Worm (Caenorhabditis elegans) whole organism, L1 larva: Measurements from ENCODE around the gene B0495.9.

Experiments used
- C04F5.9 ChIP-seq: sonication (generic microtip); optimal IDR thresholded peaks from 2 replicates; lab custom pipeline; 2016; ENCODE audit warnings: missing genetic modification characterization, missing compliant biosample characterization
- Y116A8C.19 ChIP-seq: sonication (generic microtip); optimal IDR thresholded peaks from 2 replicates; lab custom pipeline; 2016; ENCODE audit warnings: missing compliant biosample characterization, missing genetic modification characterization, borderline replicate concordance
- alr-1 ChIP-seq: fragments of 200-800 bp; sonication (Bioruptor generic); optimal IDR thresholded peaks from 2 replicates; lab custom pipeline; 2018; ENCODE audit warnings: borderline replicate concordance, mild to moderate bottlenecking, missing genetic modification characterization, missing compliant biosample characterization
- blmp-1 ChIP-seq: fragments of 150-350 bp; optimal IDR thresholded peaks from 2 replicates; lab custom pipeline; 2014; ENCODE audit warnings: missing biosample characterization, missing genetic modification characterization
- ceh-82 ChIP-seq, 3 experiments: fragments of 150-350 bp in 1 of 3; sonication (generic microtip) in 2 of 3; optimal IDR thresholded peaks; 2 replicates each; lab custom pipeline; 2014 to 2017; ENCODE audit warnings: missing biosample characterization in 3 of 3, missing genetic modification characterization in 3 of 3
- ces-1 ChIP-seq: fragments of 150-350 bp; optimal IDR thresholded peaks from 2 replicates; lab custom pipeline; 2014; ENCODE audit warnings: missing biosample characterization, missing genetic modification reagents, missing genetic modification characterization
- dpl-1 ChIP-seq, 3 experiments: fragments of 150-350 bp in 2 of 3; sonication (generic microtip) in 1 of 3; optimal IDR thresholded peaks; 2 replicates each; lab custom pipeline; 2014 to 2017; ENCODE audit warnings: missing biosample characterization in 3 of 3, missing genetic modification characterization in 3 of 3, missing genetic modification reagents in 3 of 3
- dsc-1 ChIP-seq: sonication (generic microtip); optimal IDR thresholded peaks from 2 replicates; lab custom pipeline; 2016; ENCODE audit warnings: mild to moderate bottlenecking, missing genetic modification characterization, missing compliant biosample characterization
- efl-1 ChIP-seq, 4 experiments: fragments of 150-350 bp; optimal IDR thresholded peaks in 3 of 4; peaks in 1 of 4; 1 replicate in 1 of 4; 2 replicates in 3 of 4; lab custom pipeline; 2014; ENCODE audit warnings: missing biosample characterization in 2 of 4, missing genetic modification characterization in 2 of 4, missing genetic modification reagents in 2 of 4
- egl-27 ChIP-seq, 2 experiments: fragments of 150-350 bp in 1 of 2; sonication (generic microtip); optimal IDR thresholded peaks; 3 replicates each; lab custom pipeline; 2017 to 2018; ENCODE audit warnings: missing biosample characterization in 2 of 2, missing genetic modification characterization in 2 of 2, missing genetic modification reagents in 2 of 2
- elt-2 ChIP-seq: sonication (generic microtip); optimal IDR thresholded peaks from 2 replicates; lab custom pipeline; 2016; ENCODE audit warnings: missing genetic modification characterization, mild to moderate bottlenecking, inconsistent platforms, missing compliant biosample characterization, missing genetic modification reagents
- elt-3 ChIP-seq, 6 experiments: fragments of 150-350 bp in 1 of 6; sonication (generic microtip); optimal IDR thresholded peaks; 2 replicates each; lab custom pipeline; 2017 to 2018; ENCODE audit warnings: missing biosample characterization in 6 of 6, missing genetic modification characterization in 6 of 6, inconsistent platforms in 1 of 6
- fkh-10 ChIP-seq: sonication (generic microtip); optimal IDR thresholded peaks from 2 replicates; lab custom pipeline; 2017; ENCODE audit warnings: missing biosample characterization, missing genetic modification reagents, missing genetic modification characterization
- fkh-8 ChIP-seq: sonication (generic microtip); optimal IDR thresholded peaks from 2 replicates; lab custom pipeline; 2016; ENCODE audit warnings: mild to moderate bottlenecking, missing genetic modification characterization, missing compliant biosample characterization
- hlh-4 ChIP-seq: sonication (generic microtip); optimal IDR thresholded peaks from 2 replicates; lab custom pipeline; 2016; ENCODE audit warnings: mild to moderate bottlenecking, missing genetic modification characterization, missing compliant biosample characterization
- hpl-2 ChIP-seq: fragments of 150-350 bp; optimal IDR thresholded peaks from 2 replicates; lab custom pipeline; 2014; ENCODE audit warnings: missing biosample characterization, missing genetic modification reagents, missing genetic modification characterization
- irx-1 ChIP-seq: sonication (generic microtip); optimal IDR thresholded peaks from 2 replicates; lab custom pipeline; 2016; ENCODE audit warnings: missing genetic modification characterization, missing compliant biosample characterization
- lin-13 ChIP-seq: fragments of 150-350 bp; optimal IDR thresholded peaks from 2 replicates; lab custom pipeline; 2014; ENCODE audit warnings: missing biosample characterization, missing genetic modification reagents, missing genetic modification characterization
- lin-14 ChIP-seq: fragments of 200-800 bp; sonication (Bioruptor generic); optimal IDR thresholded peaks from 2 replicates; lab custom pipeline; 2018; ENCODE audit warnings: mild to moderate bottlenecking, missing genetic modification characterization, moderate library complexity, missing compliant biosample characterization
- lin-39 ChIP-seq: fragments of 150-350 bp; optimal IDR thresholded peaks from 2 replicates; lab custom pipeline; 2014; ENCODE audit warnings: missing biosample characterization, missing genetic modification reagents, missing genetic modification characterization
- lir-3 ChIP-seq: sonication (generic microtip); optimal IDR thresholded peaks from 2 replicates; lab custom pipeline; 2016; ENCODE audit warnings: mild to moderate bottlenecking, missing genetic modification characterization, moderate library complexity, missing compliant biosample characterization; ENCODE audit not compliant: poor library complexity
- lsy-2 ChIP-seq, 2 experiments: fragments of 150-350 bp; optimal IDR thresholded peaks; 2 replicates each; lab custom pipeline; 2014; ENCODE audit warnings: missing biosample characterization in 2 of 2, missing genetic modification characterization in 2 of 2
- mep-1 ChIP-seq: fragments of 150-350 bp; optimal IDR thresholded peaks from 2 replicates; lab custom pipeline; 2014; ENCODE audit warnings: missing biosample characterization, missing genetic modification characterization
- nhr-19 ChIP-seq: fragments of 200-800 bp; sonication (Bioruptor generic); conservative IDR thresholded peaks from 2 replicates; pipeline ENCODE4 v1.3.6; 2022; ENCODE audit warnings: missing genetic modification characterization, missing compliant biosample characterization
- nhr-20 ChIP-seq: sonication (generic microtip); optimal IDR thresholded peaks from 2 replicates; lab custom pipeline; 2016; ENCODE audit warnings: mild to moderate bottlenecking, missing genetic modification characterization, missing compliant biosample characterization
- nhr-28 ChIP-seq: fragments of 150-350 bp; optimal IDR thresholded peaks from 2 replicates; lab custom pipeline; 2014; ENCODE audit warnings: missing biosample characterization, missing genetic modification characterization
- nhr-47 ChIP-seq: sonication (generic microtip); optimal IDR thresholded peaks from 2 replicates; lab custom pipeline; 2016; ENCODE audit warnings: mild to moderate bottlenecking, missing genetic modification characterization, moderate library complexity, missing compliant biosample characterization
- nhr-71 ChIP-seq: sonication (generic microtip); optimal IDR thresholded peaks from 2 replicates; lab custom pipeline; 2016; ENCODE audit warnings: mild to moderate bottlenecking, missing genetic modification characterization, moderate library complexity, missing compliant biosample characterization
- nhr-77 ChIP-seq: fragments of 150-350 bp; optimal IDR thresholded peaks from 2 replicates; lab custom pipeline; 2014; ENCODE audit warnings: missing biosample characterization, missing genetic modification characterization
- nhr-90 ChIP-seq: sonication (generic microtip); optimal IDR thresholded peaks from 2 replicates; lab custom pipeline; 2016; ENCODE audit warnings: mild to moderate bottlenecking, missing genetic modification characterization, missing compliant biosample characterization; ENCODE audit not compliant: poor library complexity
- pag-3 ChIP-seq: sonication (generic microtip); optimal IDR thresholded peaks from 2 replicates; lab custom pipeline; 2017; ENCODE audit warnings: missing genetic modification characterization, mild to moderate bottlenecking, missing compliant biosample characterization, antibody characterized with exemption, borderline replicate concordance; ENCODE audit not compliant: insufficient read depth
- rnt-1 ChIP-seq: sonication (generic microtip); optimal IDR thresholded peaks from 2 replicates; lab custom pipeline; 2016; ENCODE audit warnings: mild to moderate bottlenecking, missing genetic modification characterization, moderate library complexity, missing compliant biosample characterization
- sptf-1 ChIP-seq: fragments of 150-350 bp; optimal IDR thresholded peaks from 2 replicates; lab custom pipeline; 2014; ENCODE audit warnings: missing biosample characterization, missing genetic modification characterization
- sup-37 ChIP-seq: fragments of 200-800 bp; sonication (Bioruptor generic); optimal IDR thresholded peaks from 2 replicates; lab custom pipeline; 2018; ENCODE audit warnings: mild to moderate bottlenecking, missing genetic modification characterization, missing compliant biosample characterization
- tbx-2 ChIP-seq: sonication (generic microtip); optimal IDR thresholded peaks from 2 replicates; lab custom pipeline; 2016; ENCODE audit warnings: missing genetic modification characterization, missing compliant biosample characterization
- unc-130 ChIP-seq: fragments of 150-350 bp; optimal IDR thresholded peaks from 2 replicates; lab custom pipeline; 2017; ENCODE audit warnings: missing biosample characterization, missing genetic modification characterization, inconsistent platforms
- unc-30 ChIP-seq: sonication (generic microtip); optimal IDR thresholded peaks from 2 replicates; lab custom pipeline; 2017; ENCODE audit warnings: missing biosample characterization, missing genetic modification characterization
- unc-98 ChIP-seq: fragments of 200-800 bp; sonication (Bioruptor generic); IDR thresholded peaks from 2 replicates; pipeline ENCODE4 v1.3.6; 2022; ENCODE audit warnings: missing genetic modification characterization, missing compliant biosample characterization
- vab-15 ChIP-seq: sonication (generic microtip); optimal IDR thresholded peaks from 2 replicates; lab custom pipeline; 2017; ENCODE audit warnings: missing genotype, mild to moderate bottlenecking, missing genetic modification characterization, missing compliant biosample characterization
- xbp-1 ChIP-seq: sonication (generic microtip); optimal IDR thresholded peaks from 2 replicates; lab custom pipeline; 2016; ENCODE audit warnings: missing genetic modification characterization, missing compliant biosample characterization
- zag-1 ChIP-seq: fragments of 150-350 bp; optimal IDR thresholded peaks from 2 replicates; lab custom pipeline; 2014; ENCODE audit warnings: missing biosample characterization, missing genetic modification characterization
- ztf-11 ChIP-seq, 2 experiments: sonication (generic microtip); optimal IDR thresholded peaks; 2 replicates each; lab custom pipeline; 2016 to 2017; ENCODE audit warnings: missing genetic modification characterization in 2 of 2, missing biosample characterization in 1 of 2, missing compliant biosample characterization in 1 of 2

Gene B0495.9

ce11 chrII:7755116-7755571 lies 46.6 kb upstream of the B0495.9 start, which contains the start of the genes B0228.6 and B0228.1:
TSS of gene B0228.6 (minus strand) at chrII:7755166.
TSS of gene B0228.1 (plus strand) at chrII:7755343.
- TF ChIP-seq lin-14 (GFP tag; lab: Kevin White, UChicago) = peak; percentile 63
- no peak for TF ChIP-seq dsc-1 (tag; lab: Kevin White, UChicago)
- TF ChIP-seq fkh-8 (tag; lab: Kevin White, UChicago) = peak; percentile 31
- no peak for TF ChIP-seq lsy-2 (tag; optimal IDR thresholded peaks at IDR 0.05; lab: Kevin White, UChicago)
- TF ChIP-seq alr-1 = no peak
- TF ChIP-seq unc-130 = no peak
- no peak for TF ChIP-seq fkh-10 (GFP tag; lab: Kevin White, UChicago)
- TF ChIP-seq lin-39 (tag; lab: Kevin White, UChicago) = no peak

DNA sequence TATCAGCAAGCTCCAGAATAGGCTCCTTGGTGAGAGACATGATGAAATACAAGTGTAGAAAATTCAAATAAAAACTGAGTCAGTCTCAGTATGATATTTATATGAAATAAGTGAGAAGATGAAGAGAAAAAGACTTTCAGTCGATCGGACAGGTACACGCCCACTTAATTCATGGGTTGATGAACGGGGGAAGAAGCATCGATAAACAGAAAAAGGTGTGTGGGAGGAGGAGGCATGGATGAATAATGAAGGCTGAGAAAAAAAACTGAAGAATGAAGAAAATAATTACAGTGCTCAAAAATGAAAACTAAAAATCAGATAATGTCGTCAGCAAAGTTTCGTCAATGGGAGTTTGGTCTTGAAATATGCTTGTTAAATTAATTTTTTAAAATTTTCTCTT lies 45.0 kb upstream of the B0495.9 start, which contains the start of gene trx-1:
Gene trx-1 (minus strand): TSS at position 101 of the 400 bp plus-strand sequence.
- TF ChIP-seq hlh-4 (tag; lab: Kevin White, UChicago) (no peak), lir-3 (tag; lab: Kevin White, UChicago) (no peak), sup-37 (no peak), irx-1 (tag; lab: Kevin White, UChicago) (no peak), hpl-2 (GFP tag; lab: Kevin White, UChicago) (no peak)
- TF ChIP-seq, all 84 proteins: peak for 0

ce11 chrII:7736725-7737124 lies 28.2 kb upstream of the B0495.9 start:
- no peak for TF ChIP-seq elt-2 (tag; lab: Kevin White, UChicago)
- no peak for TF ChIP-seq fkh-10 (GFP tag; lab: Kevin White, UChicago)
- TF ChIP-seq nhr-77 = no peak
- TF ChIP-seq ceh-82 (tag; optimal IDR thresholded peaks at IDR 0.05; lab: Kevin White, UChicago) = no peak
- no peak for TF ChIP-seq irx-1 (tag; lab: Kevin White, UChicago)
- TF ChIP-seq elt-3 (tag; optimal IDR thresholded peaks at IDR 0.05; lab: Kevin White, UChicago) = no peak
- TF ChIP-seq lin-14 (GFP tag; lab: Kevin White, UChicago) = no peak
- no peak for TF ChIP-seq zag-1 (tag; lab: Kevin White, UChicago)
- TF ChIP-seq lir-3 (tag; lab: Kevin White, UChicago) = no peak
- no peak for TF ChIP-seq sptf-1 (tag; lab: Kevin White, UChicago)
- no peak for TF ChIP-seq Y116A8C.19 (tag; lab: Kevin White, UChicago)
- no peak for TF ChIP-seq dpl-1 (GFP tag; optimal IDR thresholded peaks at IDR 0.05; lab: Kevin White, UChicago)
- TF ChIP-seq hlh-4 (tag; lab: Kevin White, UChicago) = no peak

DNA sequence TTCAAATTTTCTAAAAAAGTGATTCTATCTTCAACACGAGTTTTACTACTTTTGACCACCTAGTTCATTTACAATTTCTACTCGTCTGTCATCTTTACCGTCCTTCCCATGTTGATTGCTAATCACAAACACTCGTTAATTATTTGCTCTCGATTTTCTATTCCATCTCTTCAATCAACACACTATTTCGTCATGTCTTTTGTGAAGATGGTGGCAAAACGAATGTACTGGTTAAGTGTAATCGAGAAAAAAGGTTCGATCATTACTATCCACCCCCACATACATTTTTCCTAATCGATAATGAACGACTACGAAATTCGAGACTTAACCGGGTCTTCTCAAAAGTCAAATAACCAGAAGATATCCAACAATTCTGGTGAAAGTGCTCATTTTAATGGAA lies 16.1 kb upstream of the B0495.9 start, which contains the start of gene cpna-2:
Gene cpna-2 (plus strand): TSS at position 301 of the 400 bp plus-strand sequence.
- TF ChIP-seq efl-1 (optimal IDR thresholded peaks at IDR 0.05; lab: Kevin White, UChicago) (no peak), efl-1 (GFP tag; optimal IDR thresholded peaks at IDR 0.05 in 1 of 2; lab: Kevin White, UChicago) (no peak), nhr-71 (tag; lab: Kevin White, UChicago) (no peak), nhr-47 (tag; lab: Kevin White, UChicago) (no peak), C04F5.9 (no peak), mep-1 (tag; lab: Kevin White, UChicago) (no peak), pag-3 (tag; lab: Kevin White, UChicago) (no peak), nhr-19 (no peak), nhr-28 (tag; lab: Kevin White, UChicago) (no peak), unc-98 (GFP tag; lab: Robert Waterston, UW) (no peak)
- TF ChIP-seq, all 84 proteins: peak for 0

DNA sequence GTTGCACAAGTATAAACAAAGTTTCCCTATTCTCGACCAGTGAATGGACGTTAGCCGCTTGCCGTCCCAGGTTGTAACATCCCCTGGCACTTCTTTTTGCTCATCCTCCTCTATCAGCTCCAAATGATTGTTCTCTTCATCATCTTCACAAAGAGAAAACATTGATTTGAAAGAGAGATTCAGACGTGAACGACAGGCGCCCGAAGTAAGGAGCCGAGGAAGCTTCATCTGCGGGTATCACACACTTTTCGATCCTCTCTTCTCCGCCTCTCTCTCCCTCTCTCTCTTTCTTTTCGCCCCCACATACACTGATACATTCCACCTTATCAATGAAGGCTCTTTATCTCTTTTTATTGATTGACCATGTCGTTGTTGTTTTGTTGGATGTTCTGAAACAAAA lies 14.3 kb upstream of the B0495.9 start:
- TF ChIP-seq unc-130 = peak; percentile 23
- no peak for TF ChIP-seq tbx-2 (tag; lab: Kevin White, UChicago)
- no peak for TF ChIP-seq ces-1
- no peak for TF ChIP-seq vab-15 (tag; lab: Kevin White, UChicago)
- TF ChIP-seq egl-27 (tag; optimal IDR thresholded peaks at IDR 0.05; lab: Kevin White, UChicago) = no peak
- TF ChIP-seq rnt-1 (tag; lab: Kevin White, UChicago) = peak; percentile 53
- no peak for TF ChIP-seq nhr-90
- TF ChIP-seq xbp-1 (tag; lab: Kevin White, UChicago) = no peak
- TF ChIP-seq lsy-2 (tag; optimal IDR thresholded peaks at IDR 0.05; lab: Kevin White, UChicago) = peak in 1 of 2 experiments; percentile 28
- TF ChIP-seq blmp-1 (tag; lab: Kevin White, UChicago) = no peak
- TF ChIP-seq ztf-11 (tag; optimal IDR thresholded peaks at IDR 0.05; lab: Kevin White, UChicago) = no peak
- TF ChIP-seq sup-37 = no peak
- TF ChIP-seq pag-3 (tag; lab: Kevin White, UChicago) = no peak
- no peak for TF ChIP-seq unc-30
- no peak for TF ChIP-seq alr-1
- no peak for TF ChIP-seq lin-13 (GFP tag; lab: Kevin White, UChicago)
- TF ChIP-seq nhr-20 (tag; lab: Kevin White, UChicago) = no peak
